Fruit fly (Drosophila melanogaster) whole organism, pupa: ENCODE measurements around the gene Fur1.

Source experiments
- CG12605 ChIP-seq: fragments of 200-800 bp; sonication (Bioruptor generic); IDR thresholded peaks from 2 replicates; pipeline ENCODE4 v1.3.6; 2022; ENCODE audit warnings: missing biosample characterization, missing genetic modification characterization
- CG13204 ChIP-seq: fragments of 200-800 bp; sonication (Bioruptor generic); optimal IDR thresholded peaks from 2 replicates; lab custom pipeline; 2018; ENCODE audit warnings: missing biosample characterization, mild to moderate bottlenecking, missing genetic modification characterization, moderate library complexity
- D1 ChIP-seq: fragments of 200-800 bp; sonication (Bioruptor generic); optimal IDR thresholded peaks from 2 replicates; lab custom pipeline; 2018; ENCODE audit warnings: missing biosample characterization, mild to moderate bottlenecking, missing genetic modification characterization, moderate library complexity
- Pif1B ChIP-seq: fragments of 200-800 bp; sonication (Bioruptor generic); optimal IDR thresholded peaks from 3 replicates; lab custom pipeline; 2016; ENCODE audit warnings: missing biosample characterization, missing genetic modification characterization
- Snoo ChIP-seq: fragments of 200-800 bp; sonication (Bioruptor generic); optimal IDR thresholded peaks from 3 replicates; lab custom pipeline; 2017; ENCODE audit warnings: missing biosample characterization, mild to moderate bottlenecking, missing genetic modification characterization, inconsistent platforms
- gl ChIP-seq: fragments of 200-800 bp; sonication (Bioruptor generic); optimal IDR thresholded peaks from 2 replicates; lab custom pipeline; 2018; ENCODE audit warnings: missing biosample characterization, mild to moderate bottlenecking, missing genetic modification characterization

dm6 chr3R:25320898-25321297 is 152.0 kb downstream of the Fur1 start:
- TF ChIP-seq gl (tag; lab: Kevin White, UChicago) (no peak), D1 (no peak), CG12605 (GFP tag; lab: Robert Waterston, UW) (no peak), CG13204 (GFP tag; lab: Kevin White, UChicago) (no peak), Pif1B (GFP tag; lab: Kevin White, UChicago) (no peak), Snoo (no peak)
